Worm (Caenorhabditis elegans) whole organism, late embryonic: ENCODE results near the gene C17B7.8.

Experiments
- C38D4.7 ChIP-seq: fragments of 200-800 bp; sonication (Bioruptor generic); optimal IDR thresholded peaks from 2 replicates; lab custom pipeline; 2018; ENCODE audit warnings: mild to moderate bottlenecking, missing genetic modification characterization, moderate library complexity, missing compliant biosample characterization
- K09A11.1 ChIP-seq: sonication (generic microtip); optimal IDR thresholded peaks from 2 replicates; lab custom pipeline; 2017; ENCODE audit warnings: antibody characterized with exemption, mild to moderate bottlenecking, missing genetic modification characterization, missing compliant biosample characterization; ENCODE audit not compliant: insufficient read depth
- T23F11.4 ChIP-seq: fragments of 200-800 bp; sonication (Bioruptor generic); optimal IDR thresholded peaks from 2 replicates; lab custom pipeline; 2018; ENCODE audit warnings: mild to moderate bottlenecking, missing genetic modification characterization, missing compliant biosample characterization
- Y22D7AL.16 ChIP-seq: sonication (generic microtip); optimal IDR thresholded peaks from 2 replicates; lab custom pipeline; 2016; ENCODE audit warnings: missing genetic modification characterization, missing compliant biosample characterization
- ahr-1 ChIP-seq: sonication (generic microtip); optimal IDR thresholded peaks from 2 replicates; lab custom pipeline; 2016; ENCODE audit warnings: missing genetic modification characterization, missing compliant biosample characterization
- ama-1 ChIP-seq: fragments of 150-350 bp; optimal IDR thresholded peaks from 2 replicates; lab custom pipeline; 2014
- ceh-14 ChIP-seq: sonication (generic microtip); optimal IDR thresholded peaks from 2 replicates; lab custom pipeline; 2016; ENCODE audit warnings: missing genotype, missing genetic modification characterization, missing compliant biosample characterization
- ceh-18 ChIP-seq: sonication (generic microtip); optimal IDR thresholded peaks from 2 replicates; lab custom pipeline; 2016; ENCODE audit warnings: missing genetic modification characterization, missing compliant biosample characterization
- ceh-2 ChIP-seq: sonication (generic microtip); optimal IDR thresholded peaks from 2 replicates; lab custom pipeline; 2016; ENCODE audit warnings: missing genotype, missing genetic modification characterization, missing compliant biosample characterization
- ceh-24 ChIP-seq: sonication (generic microtip); optimal IDR thresholded peaks from 2 replicates; lab custom pipeline; 2016; ENCODE audit warnings: mild to moderate bottlenecking, missing genetic modification characterization, missing compliant biosample characterization
- ceh-9 ChIP-seq: sonication (generic microtip); optimal IDR thresholded peaks from 2 replicates; lab custom pipeline; 2016; ENCODE audit warnings: mild to moderate bottlenecking, missing genetic modification characterization, inconsistent platforms, missing compliant biosample characterization
- che-1 ChIP-seq: sonication (generic microtip); optimal IDR thresholded peaks from 2 replicates; lab custom pipeline; 2016; ENCODE audit warnings: mild to moderate bottlenecking, missing genetic modification characterization, missing compliant biosample characterization
- elt-2 ChIP-seq: sonication (generic microtip); optimal IDR thresholded peaks from 2 replicates; lab custom pipeline; 2016; ENCODE audit warnings: missing genetic modification reagents, missing genetic modification characterization, missing compliant biosample characterization
- elt-4 ChIP-seq: sonication (generic microtip); optimal IDR thresholded peaks from 2 replicates; lab custom pipeline; 2016; ENCODE audit warnings: missing genetic modification characterization, missing compliant biosample characterization
- ets-4 ChIP-seq: sonication (generic microtip); optimal IDR thresholded peaks from 2 replicates; lab custom pipeline; 2016; ENCODE audit warnings: missing genetic modification characterization, missing compliant biosample characterization
- eyg-1 ChIP-seq: sonication (generic microtip); optimal IDR thresholded peaks from 2 replicates; lab custom pipeline; 2016; ENCODE audit warnings: missing genotype, missing genetic modification characterization, missing compliant biosample characterization
- fax-1 ChIP-seq: sonication (generic microtip); optimal IDR thresholded peaks from 2 replicates; lab custom pipeline; 2016; ENCODE audit warnings: missing genotype, missing genetic modification characterization, missing compliant biosample characterization
- fkh-10 ChIP-seq: fragments of 150-350 bp; optimal IDR thresholded peaks from 2 replicates; lab custom pipeline; 2014; ENCODE audit warnings: missing biosample characterization, missing genetic modification reagents, missing genetic modification characterization
- fkh-6 ChIP-seq: sonication (generic microtip); optimal IDR thresholded peaks from 2 replicates; lab custom pipeline; 2016; ENCODE audit warnings: missing genetic modification characterization, missing compliant biosample characterization
- hlh-15 ChIP-seq: sonication (generic microtip); optimal IDR thresholded peaks from 2 replicates; lab custom pipeline; 2016; ENCODE audit warnings: missing genetic modification characterization, missing compliant biosample characterization
- lim-6 ChIP-seq: sonication (generic microtip); optimal IDR thresholded peaks from 2 replicates; lab custom pipeline; 2016; ENCODE audit warnings: missing genetic modification characterization, missing compliant biosample characterization
- madf-2 ChIP-seq: sonication (generic microtip); optimal IDR thresholded peaks from 2 replicates; lab custom pipeline; 2017; ENCODE audit warnings: missing genetic modification characterization, missing compliant biosample characterization
- nfya-1 ChIP-seq: sonication (generic microtip); optimal IDR thresholded peaks from 2 replicates; lab custom pipeline; 2017; ENCODE audit warnings: missing genetic modification characterization, mild to moderate bottlenecking, missing compliant biosample characterization, antibody characterized with exemption, moderate library complexity
- nhr-232 ChIP-seq: sonication (generic microtip); optimal IDR thresholded peaks from 2 replicates; lab custom pipeline; 2016; ENCODE audit warnings: missing genetic modification characterization, missing compliant biosample characterization
- odd-2 ChIP-seq: sonication (generic microtip); optimal IDR thresholded peaks from 2 replicates; lab custom pipeline; 2017; ENCODE audit warnings: antibody characterized with exemption, mild to moderate bottlenecking, missing genetic modification characterization, missing compliant biosample characterization
- pat-9 ChIP-seq: fragments of 200-800 bp; sonication (Bioruptor generic); optimal IDR thresholded peaks from 2 replicates; lab custom pipeline; 2018; ENCODE audit warnings: mild to moderate bottlenecking, missing genetic modification characterization, moderate library complexity, missing compliant biosample characterization
- pha-2 ChIP-seq: sonication (generic microtip); optimal IDR thresholded peaks from 2 replicates; lab custom pipeline; 2017; ENCODE audit warnings: mild to moderate bottlenecking, missing genetic modification characterization, missing compliant biosample characterization
- pqm-1 ChIP-seq: sonication (generic microtip); optimal IDR thresholded peaks from 2 replicates; lab custom pipeline; 2016; ENCODE audit warnings: missing genetic modification characterization, missing compliant biosample characterization
- ref-2 ChIP-seq: sonication (generic microtip); optimal IDR thresholded peaks from 2 replicates; lab custom pipeline; 2016; ENCODE audit warnings: missing genetic modification characterization, missing compliant biosample characterization
- rnt-1 ChIP-seq: sonication (generic microtip); optimal IDR thresholded peaks from 2 replicates; lab custom pipeline; 2016; ENCODE audit warnings: missing genetic modification characterization, missing compliant biosample characterization
- sdc-2 ChIP-seq: sonication (generic microtip); optimal IDR thresholded peaks from 2 replicates; lab custom pipeline; 2016; ENCODE audit warnings: missing genotype, missing genetic modification characterization, missing compliant biosample characterization
- sox-2 ChIP-seq: fragments of 200-800 bp; sonication (Bioruptor generic); IDR thresholded peaks from 2 replicates; pipeline ENCODE4 v1.3.6; 2022; ENCODE audit warnings: missing genetic modification reagents, missing genetic modification characterization, missing compliant biosample characterization
- tbx-7 ChIP-seq: sonication (generic microtip); optimal IDR thresholded peaks from 2 replicates; lab custom pipeline; 2016; ENCODE audit warnings: missing genotype, missing genetic modification characterization, missing compliant biosample characterization
- ttx-3 ChIP-seq: sonication (generic microtip); optimal IDR thresholded peaks from 2 replicates; lab custom pipeline; 2016; ENCODE audit warnings: missing genetic modification reagents, missing genetic modification characterization, missing compliant biosample characterization
- unc-3 ChIP-seq, 2 experiments: fragments of 200-800 bp in 1 of 2; sonication (Bioruptor generic) in 1 of 2; sonication (generic microtip) in 1 of 2; conservative IDR thresholded peaks in 1 of 2; optimal IDR thresholded peaks in 1 of 2; 2 replicates each; pipeline versions ENCODE4 v1.3.6 to Lab custom; 2016 to 2022; ENCODE audit warnings: missing compliant biosample characterization in 2 of 2, missing genetic modification characterization in 2 of 2, missing genetic modification reagents in 1 of 2
- zip-5 ChIP-seq: sonication (generic microtip); optimal IDR thresholded peaks from 2 replicates; lab custom pipeline; 2016; ENCODE audit warnings: missing genetic modification characterization, missing compliant biosample characterization
- ztf-16 ChIP-seq: sonication (generic microtip); optimal IDR thresholded peaks from 2 replicates; lab custom pipeline; 2017; ENCODE audit warnings: missing genetic modification characterization, missing compliant biosample characterization

The C17B7.8 gene

ce11 chrV:3355544-3355943 lies 31.5 kb upstream of the C17B7.8 start:
- TF ChIP-seq che-1 (tag; lab: Kevin White, UChicago) (no peak), K09A11.1 (no peak), fkh-6 (tag; lab: Kevin White, UChicago) (no peak), eyg-1 (tag; lab: Kevin White, UChicago) (no peak), ets-4 (no peak), elt-2 (no peak), sdc-2 (tag; lab: Kevin White, UChicago) (no peak), ref-2 (tag; lab: Kevin White, UChicago) (no peak), nhr-232 (tag; lab: Kevin White, UChicago) (no peak), elt-4 (tag; lab: Kevin White, UChicago) (no peak), fkh-10 (GFP tag; lab: Kevin White, UChicago) (no peak)

ce11 chrV:3352925-3353324 lies 28.8 kb upstream of the C17B7.8 start, which contains the start of gene C17B7.12:
Gene C17B7.12, plus strand, starts transcription at chrV:3353225.
- no peak for TF ChIP-seq ceh-9 (tag; lab: Kevin White, UChicago)
- no peak for TF ChIP-seq ceh-2 (tag; lab: Kevin White, UChicago)
- no peak for TF ChIP-seq nhr-232 (tag; lab: Kevin White, UChicago)
- no peak for TF ChIP-seq ztf-16

ce11 chrV:3351266-3351665 lies 27.2 kb upstream of the C17B7.8 start, which contains the start of gene str-63:
Gene str-63, plus strand, starts transcription at chrV:3351566.
- TF ChIP-seq hlh-15 (tag; lab: Kevin White, UChicago) = no peak
- TF ChIP-seq pha-2 = no peak
- no peak for TF ChIP-seq madf-2 (tag; lab: Kevin White, UChicago)
- TF ChIP-seq fax-1 = no peak
- TF ChIP-seq unc-3 (GFP tag; conservative IDR thresholded peaks at IDR 0.05; lab: Robert Waterston, UW) = no peak
- TF ChIP-seq unc-3 (tag; optimal IDR thresholded peaks at IDR 0.05; lab: Kevin White, UChicago) = no peak
- TF ChIP-seq ceh-24 (tag; lab: Kevin White, UChicago) = no peak

- no peak for TF ChIP-seq T23F11.4 (GFP tag; lab: Kevin White, UChicago)
These were observed 25.8 kb upstream of the C17B7.8 start, which contains the start of gene C17B7.15 for ce11 chrV:3349877-3350276. Gene C17B7.15, plus strand, starts transcription at chrV:3350177.

- TF ChIP-seq pat-9 (tag; lab: Kevin White, UChicago) = no peak
These were observed 23.4 kb upstream of the C17B7.8 start for ce11 chrV:3347486-3347885.

- TF ChIP-seq ceh-14 (no peak), fkh-10 (GFP tag; lab: Kevin White, UChicago) (no peak), tbx-7 (no peak), ahr-1 (no peak), ama-1 (lab: Kevin White, UChicago) (no peak), rnt-1 (tag; lab: Kevin White, UChicago) (no peak), nfya-1 (tag; lab: Kevin White, UChicago) (no peak), ceh-18 (tag; lab: Kevin White, UChicago) (no peak), lim-6 (tag; lab: Kevin White, UChicago) (no peak), odd-2 (tag; lab: Kevin White, UChicago) (no peak), C38D4.7 (no peak), sox-2 (GFP tag; lab: Robert Waterston, UW) (no peak), pqm-1 (tag; lab: Kevin White, UChicago) (no peak), ets-4 (no peak), zip-5 (tag; lab: Kevin White, UChicago) (no peak), ttx-3 (no peak), K09A11.1 (no peak), Y22D7AL.16 (no peak)
These were observed 22.4 kb upstream of the C17B7.8 start, which contains the start of gene fbxa-65 for ce11 chrV:3346434-3347019. Gene fbxa-65, minus strand, starts transcription at chrV:3346484.
